Fruit fly (Drosophila melanogaster): ENCODE results near the gene CG34273.

DNA sequence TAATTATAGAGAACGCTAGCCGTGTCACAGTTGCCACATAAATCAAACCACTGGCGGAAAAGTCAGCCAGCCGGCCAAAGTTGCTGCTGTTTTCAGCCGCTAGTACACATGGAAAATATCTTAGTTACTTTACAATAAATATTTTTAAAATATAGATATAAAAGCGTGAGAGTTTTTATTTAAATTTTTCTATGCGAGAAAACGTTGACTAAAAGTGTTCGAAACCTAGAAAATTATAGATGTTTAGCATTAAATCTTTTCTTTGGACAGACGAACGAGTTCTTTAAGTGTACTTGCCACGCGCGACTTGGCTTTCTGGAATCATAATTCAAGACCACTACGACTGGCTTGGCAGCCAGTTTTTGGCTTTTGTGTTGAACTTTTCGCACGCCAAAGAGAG, 30.4 kb upstream of the CG34273 start:
- TF ChIP-seq Hr39 (optimal IDR thresholded peaks at IDR 0.05) (no peak), CG4282 (GFP tag; optimal IDR thresholded peaks at IDR 0.05) (no peak), CG3407 (GFP tag; optimal IDR thresholded peaks at IDR 0.05) (no peak), gcm2 (GFP tag; optimal IDR thresholded peaks at IDR 0.05) (no peak), CG4424 (GFP tag; optimal IDR thresholded peaks at IDR 0.05) (no peak), H2.0 (GFP tag; IDR thresholded peaks at IDR 0.05) (no peak), ranshi (GFP tag; IDR thresholded peaks at IDR 0.05) (no peak), stc (GFP tag; IDR thresholded peaks at IDR 0.05) (no peak), CG5953 (GFP tag; IDR thresholded peaks at IDR 0.05) (no peak), BEAF-32 (GFP tag; optimal IDR thresholded peaks at IDR 0.05) (no peak)
